Fruit fly (Drosophila melanogaster): ENCODE results near the gene sNPF.
A peak's percentile ranks its signal among the peaks of the same experiment; 100 is the strongest.

The sNPF gene

DNA sequence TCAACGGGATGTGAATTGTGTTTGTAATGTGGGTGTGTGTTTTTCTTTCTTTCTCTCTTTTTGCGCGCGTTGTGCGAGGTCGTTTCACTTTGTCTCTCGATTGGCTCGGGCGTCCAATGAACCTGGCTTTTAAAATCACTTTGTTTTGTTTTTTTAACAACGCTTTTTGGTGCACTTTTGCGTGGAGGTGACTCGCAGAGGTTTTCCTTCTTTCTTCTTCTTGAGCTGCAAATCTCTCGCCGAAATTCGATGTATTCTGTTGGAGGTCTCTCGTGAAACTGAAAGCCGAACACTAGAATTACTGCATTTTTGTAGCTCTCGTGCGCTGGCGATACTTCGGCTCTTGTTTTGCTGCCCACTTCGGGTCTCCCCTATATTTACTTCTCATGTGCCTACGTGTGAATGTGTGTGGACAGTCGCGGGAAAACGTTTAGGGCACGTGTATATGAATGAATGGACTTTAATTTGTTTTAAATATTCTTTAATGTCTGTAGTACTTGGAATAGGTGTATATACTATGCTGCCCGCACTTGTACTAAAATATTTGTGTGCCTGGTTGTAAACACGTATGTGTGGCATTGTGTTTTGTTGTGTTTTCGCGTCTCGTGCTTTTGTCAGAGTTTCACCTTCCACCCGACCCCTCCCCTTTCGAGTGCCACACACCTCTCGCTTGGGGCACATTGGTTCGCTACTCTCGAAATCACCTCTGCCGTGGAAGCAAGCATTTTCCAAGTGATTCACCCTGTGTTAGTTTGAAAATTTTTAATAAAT, 57.3 kb downstream of the sNPF start, which contains the start of gene fok:
Gene fok, minus strand, starts transcription at position 286 of the 771 bp plus-strand sequence.
- TF ChIP-seq topi (GFP tag; optimal IDR thresholded peaks at IDR 0.05) (peak; percentile 98), Eip78C (GFP tag) (peak; percentile 100), CG6792 (GFP tag; optimal IDR thresholded peaks at IDR 0.05) (peak; percentile 99), fkh (GFP tag; optimal IDR thresholded peaks at IDR 0.05) (peak; percentile 100), CG3919 (GFP tag; optimal IDR thresholded peaks at IDR 0.05) (peak; percentile 98), CG8319 (GFP tag; optimal IDR thresholded peaks at IDR 0.05) (peak; percentile 97), OdsH (GFP tag; optimal IDR thresholded peaks at IDR 0.05) (peak; percentile 97), Ets21C (GFP tag; optimal IDR thresholded peaks at IDR 0.05) (peak; percentile 96), CG6276 (GFP tag; optimal IDR thresholded peaks at IDR 0.05) (peak; percentile 97), dsx (GFP tag; optimal IDR thresholded peaks at IDR 0.05; ENCODE audit: poor library complexity, severe bottlenecking) (peak; percentile 97), CG10669 (GFP tag; optimal IDR thresholded peaks at IDR 0.05) (peak; percentile 97), Lpt (GFP tag; optimal IDR thresholded peaks at IDR 0.05) (peak; percentile 97), CG11902 (GFP tag; optimal IDR thresholded peaks at IDR 0.05) (peak; percentile 95), CG6808 (GFP tag; optimal IDR thresholded peaks at IDR 0.05) (peak; percentile 98), CG16779 (tag; optimal IDR thresholded peaks at IDR 0.05) (peak; percentile 96), CG3032 (tag; optimal IDR thresholded peaks at IDR 0.05) (peak; percentile 97), CG9139 (GFP tag; optimal IDR thresholded peaks at IDR 0.05) (peak; percentile 95), Smox (GFP tag; optimal IDR thresholded peaks at IDR 0.05) (peak; percentile 98), CG32006 (GFP tag; optimal IDR thresholded peaks at IDR 0.05) (peak; percentile 97), salr (GFP tag; optimal IDR thresholded peaks at IDR 0.05) (peak; percentile 91 to 95), Met (GFP tag; optimal IDR thresholded peaks at IDR 0.05) (peak; percentile 99), Hr39 (GFP tag; optimal IDR thresholded peaks at IDR 0.05) (peak; percentile 97), CG4318 (GFP tag; optimal IDR thresholded peaks at IDR 0.05) (peak; percentile 93), Gug (GFP tag; IDR thresholded peaks at IDR 0.05) (peak; percentile 92), Blimp-1 (GFP tag; optimal IDR thresholded peaks at IDR 0.05) (peak; percentile 93), CG15336 (GFP tag; IDR thresholded peaks at IDR 0.05) (peak; percentile 99), CG6163 (GFP tag; IDR thresholded peaks at IDR 0.05) (peak; percentile 96), CG34406 (GFP tag; optimal IDR thresholded peaks at IDR 0.05) (peak; percentile 97), svp (GFP tag) (peak; percentile 99), Sox14 (GFP tag; optimal IDR thresholded peaks at IDR 0.05) (peak; percentile 98), achi (GFP tag; optimal IDR thresholded peaks at IDR 0.05) (peak; percentile 97), Eip93F (GFP tag; optimal IDR thresholded peaks at IDR 0.05) (peak; percentile 98), dac (GFP tag; optimal IDR thresholded peaks at IDR 0.05) (peak; percentile 91), fd85E (GFP tag; optimal IDR thresholded peaks at IDR 0.05) (peak; percentile 91), net (GFP tag; optimal IDR thresholded peaks at IDR 0.05) (peak; percentile 97), spab (GFP tag; optimal IDR thresholded peaks at IDR 0.05) (peak; percentile 97), CG11762 (GFP tag; optimal IDR thresholded peaks at IDR 0.05; ENCODE audit: insufficient read depth) (peak; percentile 97), Sox102F (GFP tag; optimal IDR thresholded peaks at IDR 0.05) (peak; percentile 99), fd59A (GFP tag; optimal IDR thresholded peaks at IDR 0.05) (peak; percentile 96), esn (GFP tag; optimal IDR thresholded peaks at IDR 0.05) (peak; percentile 99), CG1621 (tag; optimal IDR thresholded peaks at IDR 0.05) (peak; percentile 95), acj6 (GFP tag; optimal IDR thresholded peaks at IDR 0.05) (peak; percentile 97), lz (GFP tag; optimal IDR thresholded peaks at IDR 0.05) (peak; percentile 98), ss (GFP tag; optimal IDR thresholded peaks at IDR 0.05) (peak; percentile 98), Ets96B (tag; optimal IDR thresholded peaks at IDR 0.05) (peak; percentile 98), eg (GFP tag; IDR thresholded peaks at IDR 0.05) (peak; percentile 94), Eip75B (GFP tag; optimal IDR thresholded peaks at IDR 0.05) (peak; percentile 99), CG7368 (GFP tag; optimal IDR thresholded peaks at IDR 0.05) (peak; percentile 95), Hr38 (GFP tag; optimal IDR thresholded peaks at IDR 0.05) (no peak), CG8119 (GFP tag; IDR thresholded peaks at IDR 0.05) (peak; percentile 99)
